Worm (Caenorhabditis elegans): ENCODE results near the gene str-165.

The str-165 gene

ce11 chrV:13879241-13879640, 48.3 kb downstream of the str-165 start, which contains the start of gene lbp-7 (continued):
- TF ChIP-seq nhr-76 (tag; optimal IDR thresholded peaks at IDR 0.05), result no peak

DNA sequence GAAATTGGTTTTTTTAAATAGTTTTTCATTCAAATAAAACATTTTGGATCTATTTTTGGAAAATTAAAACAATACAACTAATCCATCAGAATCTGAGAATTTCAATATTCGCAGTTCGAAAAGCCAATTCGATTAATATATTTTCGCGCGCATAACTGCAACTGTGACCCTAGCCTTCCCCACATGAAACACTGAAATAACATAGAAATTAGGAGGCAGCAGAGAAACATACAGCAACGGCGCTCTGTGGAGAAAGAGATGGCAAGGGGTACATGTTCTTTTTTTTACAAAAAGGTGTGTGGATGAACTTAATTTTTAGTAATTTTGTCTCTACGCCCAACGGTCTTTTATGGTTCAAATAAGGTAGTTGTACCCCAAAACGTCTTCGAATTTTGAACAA, 49.2 kb downstream of the str-165 start:
- no peak for TF ChIP-seq unc-39 (tag; optimal IDR thresholded peaks at IDR 0.05)
- TF ChIP-seq pqm-1 (tag; optimal IDR thresholded peaks at IDR 0.05), result no peak
- TF ChIP-seq nhr-25 (tag; optimal IDR thresholded peaks at IDR 0.05), result peak; percentile 19
- peak; percentile 20 for TF ChIP-seq nfya-1 (tag; optimal IDR thresholded peaks at IDR 0.05; ENCODE audit: insufficient read depth)
- TF ChIP-seq jun-1 (tag; optimal IDR thresholded peaks at IDR 0.05), result no peak
- no peak for TF ChIP-seq nhr-28 (tag; optimal IDR thresholded peaks at IDR 0.05)
- TF ChIP-seq aly-2 (tag; optimal IDR thresholded peaks at IDR 0.05), result no peak
- no peak for TF ChIP-seq eor-1 (tag; optimal IDR thresholded peaks at IDR 0.05)
- TF ChIP-seq nhr-11 (tag; optimal IDR thresholded peaks at IDR 0.05), result no peak
- peak; percentile 63 for TF ChIP-seq lin-15B (tag; optimal IDR thresholded peaks at IDR 0.05)
- TF ChIP-seq fos-1 (tag; optimal IDR thresholded peaks at IDR 0.05), result no peak
- peak; percentile 30 for TF ChIP-seq nhr-43 (tag; optimal IDR thresholded peaks at IDR 0.05; ENCODE audit: poor library complexity, severe bottlenecking)
- peak; percentile 28 for TF ChIP-seq snpc-4 (tag; optimal IDR thresholded peaks at IDR 0.05)
- peak; percentile 56 for TF ChIP-seq pha-4 (tag; optimal IDR thresholded peaks at IDR 0.05)

DNA sequence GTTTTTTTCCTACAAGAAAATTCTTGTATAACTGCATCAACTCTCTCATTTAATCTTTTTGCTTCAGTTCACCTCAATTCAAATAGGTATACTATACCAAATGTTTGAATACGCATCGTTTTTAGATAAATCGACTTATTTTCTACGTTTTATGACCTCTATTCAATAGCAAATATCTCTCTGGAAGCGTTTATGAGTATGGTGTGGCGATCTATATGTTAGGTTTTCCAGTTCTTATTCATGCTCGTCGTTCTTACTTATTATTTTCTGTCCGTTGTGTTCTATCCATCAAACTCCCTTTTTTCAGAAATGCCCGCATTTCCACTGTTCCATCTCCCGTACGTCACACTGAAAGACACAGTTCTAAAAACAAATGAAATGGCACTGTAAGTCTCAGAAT, 49.7 kb downstream of the str-165 start, which contains the start of gene T22G5.3:
TSS of gene T22G5.3 (plus strand) at position 301 of the 400 bp plus-strand sequence.
- TF ChIP-seq ceh-28 (tag; optimal IDR thresholded peaks at IDR 0.05) (no peak), aly-2 (tag; optimal IDR thresholded peaks at IDR 0.05) (no peak)
